Worm (Caenorhabditis elegans) whole organism, L4 larva: ENCODE data around the gene fbxa-53.

Source experiments
- F26F4.8 ChIP-seq: fragments of 200-800 bp; sonication (Bioruptor generic); conservative IDR thresholded peaks from 2 replicates; pipeline ENCODE4 v1.3.6; 2022; ENCODE audit warnings: missing genetic modification characterization, missing compliant biosample characterization
- F37D6.2 ChIP-seq: sonication (generic microtip); optimal IDR thresholded peaks from 2 replicates; lab custom pipeline; 2016; ENCODE audit warnings: mild to moderate bottlenecking, missing genetic modification characterization, missing compliant biosample characterization
- F49E8.2 ChIP-seq: sonication (generic microtip); optimal IDR thresholded peaks from 2 replicates; lab custom pipeline; 2016; ENCODE audit warnings: missing compliant biosample characterization, mild to moderate bottlenecking, missing genetic modification characterization, borderline replicate concordance
- T26A8.4 ChIP-seq: fragments of 200-800 bp; sonication (Bioruptor generic); IDR thresholded peaks from 2 replicates; pipeline ENCODE4 v1.3.6; 2022; ENCODE audit warnings: missing genetic modification characterization, missing compliant biosample characterization
- ZK546.5 ChIP-seq, 2 experiments: sonication (generic microtip); optimal IDR thresholded peaks; 2 replicates each; lab custom pipeline; 2017; ENCODE audit warnings: missing biosample characterization in 2 of 2, missing genetic modification characterization in 2 of 2
- aha-1 ChIP-seq: fragments of 150-350 bp; peaks from one replicate; lab custom pipeline; 2014; ENCODE audit warnings: missing biosample characterization, missing genetic modification characterization
- arid-1 ChIP-seq: fragments of 200-800 bp; sonication (Bioruptor generic); conservative IDR thresholded peaks from 2 replicates; pipeline ENCODE4 v1.3.6; 2022; ENCODE audit warnings: missing genetic modification reagents, missing genetic modification characterization, missing compliant biosample characterization
- attf-4 ChIP-seq: sonication (generic microtip); optimal IDR thresholded peaks from 3 replicates; lab custom pipeline; 2017; ENCODE audit warnings: missing biosample characterization, missing genetic modification characterization
- ceh-82 ChIP-seq: sonication (generic microtip); optimal IDR thresholded peaks from 2 replicates; lab custom pipeline; 2017; ENCODE audit warnings: missing biosample characterization, missing genetic modification characterization
- ces-1 ChIP-seq: fragments of 150-350 bp; sonication (generic microtip); optimal IDR thresholded peaks from 4 replicates; lab custom pipeline; 2014; ENCODE audit warnings: missing biosample characterization, missing genetic modification reagents, missing genetic modification characterization
- dmd-8 ChIP-seq: fragments of 200-800 bp; sonication (Bioruptor generic); IDR thresholded peaks from 2 replicates; pipeline ENCODE4 v1.3.6; 2022; ENCODE audit warnings: missing genetic modification characterization, missing compliant biosample characterization
- duxl-1 ChIP-seq: sonication (generic microtip); optimal IDR thresholded peaks from 2 replicates; lab custom pipeline; 2016; ENCODE audit warnings: mild to moderate bottlenecking, missing genetic modification characterization, moderate library complexity, missing compliant biosample characterization; ENCODE audit not compliant: poor library complexity
- fkh-10 ChIP-seq: fragments of 150-350 bp; optimal IDR thresholded peaks from 2 replicates; lab custom pipeline; 2014; ENCODE audit warnings: missing biosample characterization, missing genetic modification reagents, missing genetic modification characterization
- fos-1 ChIP-seq: fragments of 150-350 bp; optimal IDR thresholded peaks from 2 replicates; lab custom pipeline; 2014; ENCODE audit warnings: missing biosample characterization, missing genetic modification characterization
- hif-1 ChIP-seq, 2 experiments: sonication (generic microtip); optimal IDR thresholded peaks; 2 replicates each; lab custom pipeline; 2016 to 2017; ENCODE audit warnings: missing compliant biosample characterization in 2 of 2, missing genetic modification characterization in 2 of 2, missing genetic modification reagents in 2 of 2, missing genotype in 2 of 2, mild to moderate bottlenecking in 1 of 2
- hlh-11 ChIP-seq: fragments of 200-800 bp; sonication (Bioruptor generic); optimal IDR thresholded peaks from 2 replicates; lab custom pipeline; 2018; ENCODE audit warnings: mild to moderate bottlenecking, missing genetic modification characterization, missing compliant biosample characterization
- hlh-30 ChIP-seq: sonication (generic microtip); optimal IDR thresholded peaks from 2 replicates; lab custom pipeline; 2017; ENCODE audit warnings: antibody characterized with exemption, mild to moderate bottlenecking, missing genetic modification characterization, missing compliant biosample characterization; ENCODE audit not compliant: insufficient read depth
- lim-7 ChIP-seq: fragments of 200-800 bp; sonication (Bioruptor generic); IDR thresholded peaks from 2 replicates; pipeline ENCODE4 v1.3.6; 2022; ENCODE audit warnings: missing genetic modification characterization, missing compliant biosample characterization
- lin-1 ChIP-seq: fragments of 200-800 bp; sonication (Bioruptor generic); IDR thresholded peaks from 2 replicates; pipeline ENCODE4 v1.3.6; 2022; ENCODE audit warnings: missing genetic modification reagents, missing genetic modification characterization, missing compliant biosample characterization
- lin-13 ChIP-seq: fragments of 150-350 bp; optimal IDR thresholded peaks from 2 replicates; lab custom pipeline; 2014; ENCODE audit warnings: missing biosample characterization, missing genetic modification reagents, missing genetic modification characterization
- lin-38 ChIP-seq: fragments of 200-800 bp; sonication (Bioruptor generic); IDR thresholded peaks from 2 replicates; pipeline ENCODE4 v1.3.6; 2022; ENCODE audit warnings: missing genetic modification reagents, missing genetic modification characterization, missing compliant biosample characterization
- lin-39 ChIP-seq: fragments of 150-350 bp; optimal IDR thresholded peaks from 2 replicates; lab custom pipeline; 2014; ENCODE audit warnings: missing biosample characterization, missing genetic modification reagents, missing genetic modification characterization
- lsy-2 ChIP-seq, 2 experiments: fragments of 150-350 bp in 1 of 2; sonication (generic microtip) in 1 of 2; optimal IDR thresholded peaks; 2 replicates each; lab custom pipeline; 2014 to 2017; ENCODE audit warnings: missing biosample characterization in 2 of 2, missing genetic modification characterization in 2 of 2
- madf-5 ChIP-seq, 2 experiments: fragments of 200-800 bp; sonication (Bioruptor generic); IDR thresholded peaks; 2 replicates each; pipeline ENCODE4 v1.3.6; 2022; ENCODE audit warnings: missing compliant biosample characterization in 2 of 2, missing genetic modification characterization in 2 of 2
- madf-9 ChIP-seq: fragments of 200-800 bp; sonication (Bioruptor generic); conservative IDR thresholded peaks from 2 replicates; pipeline ENCODE4 v1.3.6; 2022; ENCODE audit warnings: missing genetic modification reagents, missing genetic modification characterization, missing compliant biosample characterization
- mes-2 ChIP-seq: sonication (generic microtip); optimal IDR thresholded peaks from 2 replicates; lab custom pipeline; 2016; ENCODE audit warnings: missing genotype, mild to moderate bottlenecking, missing genetic modification characterization, missing compliant biosample characterization; ENCODE audit not compliant: poor library complexity, severe bottlenecking
- mxl-3 ChIP-seq: fragments of 200-800 bp; sonication (Bioruptor generic); optimal IDR thresholded peaks from 2 replicates; lab custom pipeline; 2018; ENCODE audit warnings: mild to moderate bottlenecking, missing genetic modification characterization, missing compliant biosample characterization
- nhr-102 ChIP-seq: sonication (generic microtip); optimal IDR thresholded peaks from 2 replicates; lab custom pipeline; 2016; ENCODE audit warnings: mild to moderate bottlenecking, missing genetic modification characterization, moderate library complexity, missing compliant biosample characterization
- nhr-42 ChIP-seq: fragments of 200-800 bp; sonication (Bioruptor generic); IDR thresholded peaks from 2 replicates; pipeline ENCODE4 v1.3.6; 2022; ENCODE audit warnings: missing genetic modification characterization, missing compliant biosample characterization
- nhr-77 ChIP-seq: fragments of 150-350 bp; optimal IDR thresholded peaks from 2 replicates; lab custom pipeline; 2014; ENCODE audit warnings: missing biosample characterization, missing genetic modification characterization
- pqm-1 ChIP-seq: sonication (generic microtip); optimal IDR thresholded peaks from 2 replicates; lab custom pipeline; 2017; ENCODE audit warnings: missing biosample characterization, missing genetic modification characterization
- rbr-2 ChIP-seq: sonication (generic microtip); optimal IDR thresholded peaks from 2 replicates; lab custom pipeline; 2016; ENCODE audit warnings: missing genotype, missing genetic modification characterization, missing compliant biosample characterization
- snpc-1.2 ChIP-seq: fragments of 200-800 bp; sonication (Bioruptor generic); IDR thresholded peaks from 2 replicates; pipeline ENCODE4 v1.3.6; 2022; ENCODE audit warnings: missing genetic modification reagents, missing genetic modification characterization, missing compliant biosample characterization
- tag-97 ChIP-seq: fragments of 200-800 bp; sonication (Bioruptor generic); IDR thresholded peaks from 2 replicates; pipeline ENCODE4 v1.3.6; 2022; ENCODE audit warnings: missing genetic modification characterization, missing compliant biosample characterization
- tra-1 ChIP-seq: fragments of 200-800 bp; sonication (Bioruptor generic); IDR thresholded peaks from 2 replicates; pipeline ENCODE4 v1.3.6; 2022; ENCODE audit warnings: missing genetic modification reagents, missing genetic modification characterization, missing compliant biosample characterization
- unc-62 ChIP-seq, 3 experiments: fragments of 150-350 bp in 1 of 3; sonication (generic microtip); optimal IDR thresholded peaks in 2 of 3; peaks in 1 of 3; 1 replicate in 1 of 3; 2 replicates in 2 of 3; lab custom pipeline; 2014 to 2017; ENCODE audit warnings: missing biosample characterization in 3 of 3, missing genetic modification characterization in 3 of 3, missing genetic modification reagents in 3 of 3, missing genotype in 1 of 3
- vab-7 ChIP-seq: fragments of 200-800 bp; sonication (Bioruptor generic); IDR thresholded peaks from 2 replicates; pipeline ENCODE4 v1.3.6; 2022; ENCODE audit warnings: missing genetic modification reagents, missing genetic modification characterization, missing compliant biosample characterization
- zfp-2 ChIP-seq: sonication (generic microtip); optimal IDR thresholded peaks from 2 replicates; lab custom pipeline; 2016; ENCODE audit warnings: mild to moderate bottlenecking, missing genetic modification characterization, missing compliant biosample characterization
- zip-11 ChIP-seq: fragments of 200-800 bp; sonication (Bioruptor generic); IDR thresholded peaks from 2 replicates; pipeline ENCODE4 v1.3.6; 2022; ENCODE audit warnings: missing genetic modification characterization, missing compliant biosample characterization

Gene fbxa-53

ce11 chrX:1727056-1727455 is 8.7 kb upstream of the fbxa-53 start, which contains the start of gene F07G6.2:
TSS of gene F07G6.2 (plus strand) at chrX:1727356.
- TF ChIP-seq nhr-102 (tag; lab: Kevin White, UChicago) (no peak), F37D6.2 (no peak), lsy-2 (tag; optimal IDR thresholded peaks at IDR 0.05; lab: Kevin White, UChicago) (no peak), snpc-1.2 (GFP tag; lab: Robert Waterston, UW) (no peak), pqm-1 (tag; lab: Kevin White, UChicago) (no peak), ceh-82 (tag; lab: Kevin White, UChicago) (no peak), zip-11 (GFP tag; lab: Robert Waterston, UW) (no peak), hlh-11 (tag; lab: Kevin White, UChicago) (no peak), duxl-1 (tag; lab: Kevin White, UChicago) (no peak), nhr-42 (no peak), lim-7 (GFP tag; lab: Robert Waterston, UW) (no peak)

ce11 chrX:1720359-1720758 is 2.0 kb upstream of the fbxa-53 start, which contains the start of gene F07G6.8:
TSS of gene F07G6.8 (minus strand) at chrX:1720459.
- TF ChIP-seq lin-13 (GFP tag; lab: Kevin White, UChicago) (no peak), lin-39 (tag; lab: Kevin White, UChicago) (no peak), mes-2 (no peak), ceh-82 (tag; lab: Kevin White, UChicago) (no peak)

- TF ChIP-seq aha-1 (tag; lab: Kevin White, UChicago) (peak; percentile 48), vab-7 (GFP tag; lab: Robert Waterston, UW) (no peak), unc-62 (GFP tag; optimal IDR thresholded peaks at IDR 0.05 in 1 of 2; lab: Kevin White, UChicago) (peak in 1 of 2 experiments; percentile 28), unc-62 (tag; optimal IDR thresholded peaks at IDR 0.05; lab: Kevin White, UChicago) (no peak), madf-9 (GFP tag; lab: Robert Waterston, UW) (no peak), ces-1 (GFP tag; lab: Kevin White, UChicago) (no peak), dmd-8 (no peak), nhr-77 (no peak)
Observed at ce11 chrX:1712538-1712937, 5.8 kb downstream of the fbxa-53 start, which contains the start of gene fbxa-52. TSS of gene fbxa-52 (minus strand) at chrX:1712638.

- 0 out of 2 replicates have a peak, but pooled peaks have one; percentile 21 for TF ChIP-seq F26F4.8 (GFP tag; lab: Robert Waterston, UW)
Observed at ce11 chrX:1707270-1707669, 11.1 kb downstream of the fbxa-53 start.

- TF ChIP-seq tag-97 (GFP tag; lab: Robert Waterston, UW) = no peak
- no peak for TF ChIP-seq fos-1 (tag; lab: Kevin White, UChicago)
- no peak for TF ChIP-seq tra-1 (GFP tag; lab: Robert Waterston, UW)
- no peak for TF ChIP-seq attf-4 (tag; lab: Kevin White, UChicago)
- TF ChIP-seq ZK546.5 (tag; optimal IDR thresholded peaks at IDR 0.05; lab: Kevin White, UChicago) = no peak
- no peak for TF ChIP-seq fkh-10 (GFP tag; lab: Kevin White, UChicago)
- TF ChIP-seq mxl-3 (GFP tag; lab: Kevin White, UChicago) = no peak
- no peak for TF ChIP-seq arid-1
- no peak for TF ChIP-seq zfp-2
- no peak for TF ChIP-seq F49E8.2
- no peak for TF ChIP-seq lin-38 (GFP tag; lab: Robert Waterston, UW)
- TF ChIP-seq lin-1 (GFP tag; lab: Robert Waterston, UW) = no peak
- TF ChIP-seq T26A8.4 (GFP tag; lab: Robert Waterston, UW) = no peak
- TF ChIP-seq hlh-30 (tag; lab: Kevin White, UChicago) = no peak
- TF ChIP-seq madf-5 (GFP tag; IDR thresholded peaks at IDR 0.05; lab: Robert Waterston, UW) = no peak
- no peak for TF ChIP-seq rbr-2 (tag; lab: Kevin White, UChicago)
- no peak for TF ChIP-seq hif-1 (tag; optimal IDR thresholded peaks at IDR 0.05; lab: Kevin White, UChicago)
- no peak for TF ChIP-seq mes-2
Observed at ce11 chrX:1706538-1706937, 11.8 kb downstream of the fbxa-53 start, which contains the start of gene F07G6.5. TSS of gene F07G6.5 (minus strand) at chrX:1706638.
